Fruit fly (Drosophila melanogaster) whole organism: ENCODE measurements around the gene Ythdf.

Experiments
- CG8478 ChIP-seq: fragments of >200 bp; optimal IDR thresholded peaks from 2 replicates; lab custom pipeline; 2018; ENCODE audit warnings: inconsistent platforms
- Dll ChIP-seq: fragments of >200 bp; optimal IDR thresholded peaks from 2 replicates; lab custom pipeline; 2017
- EcR ChIP-seq, 2 experiments: fragments of >200 bp; optimal IDR thresholded peaks; 2 replicates each; lab custom pipeline; 2017; ENCODE audit warnings: missing biosample characterization in 2 of 2, missing genetic modification characterization in 2 of 2, missing genetic modification reagents in 2 of 2
- pan ChIP-seq: fragments of >200 bp; optimal IDR thresholded peaks from 2 replicates; lab custom pipeline; 2017
- psq ChIP-seq: fragments of >200 bp; optimal IDR thresholded peaks from 2 replicates; lab custom pipeline; 2017
- usp ChIP-seq: fragments of >200 bp; optimal IDR thresholded peaks from 2 replicates; lab custom pipeline; 2017; ENCODE audit warnings: missing biosample characterization, missing genetic modification characterization, mixed read lengths

Ythdf gene

dm6 chr3R:25039028-25039476 lies at the start of gene Ythdf, which contains the start of gene bai:
TSS of gene Ythdf (minus strand) at chr3R:25039249.
TSS of gene bai (plus strand) at chr3R:25039374.
- no peak for TF ChIP-seq EcR (GFP tag; optimal IDR thresholded peaks at IDR 0.05; lab: Kevin White, UChicago)
- TF ChIP-seq Dll (lab: Kevin White, UChicago): no peak
- TF ChIP-seq usp (GFP tag; lab: Kevin White, UChicago): no peak
- TF ChIP-seq pan (lab: Kevin White, UChicago): no peak
- no peak for TF ChIP-seq psq (lab: Kevin White, UChicago)
- TF ChIP-seq CG8478 (lab: Kevin White, UChicago): no peak

dm6 chr3R:25082348-25082747 lies 43.3 kb upstream of the Ythdf start, which contains the start of gene fd96Ca:
TSS of gene fd96Ca (plus strand) at chr3R:25082684.
- no peak for TF ChIP-seq usp (GFP tag; lab: Kevin White, UChicago)
- no peak for TF ChIP-seq CG8478 (lab: Kevin White, UChicago)
- TF ChIP-seq psq (lab: Kevin White, UChicago): no peak
- peak; percentile 82 for TF ChIP-seq Dll (lab: Kevin White, UChicago)
- TF ChIP-seq EcR (GFP tag; optimal IDR thresholded peaks at IDR 0.05; lab: Kevin White, UChicago): no peak

- TF ChIP-seq pan (lab: Kevin White, UChicago) (no peak), psq (lab: Kevin White, UChicago) (no peak), usp (GFP tag; lab: Kevin White, UChicago) (no peak), CG8478 (lab: Kevin White, UChicago) (peak; percentile 54)
Observed at dm6 chr3R:25080446-25080845, 41.4 kb upstream of the Ythdf start.

dm6 chr3R:25078665-25079064 lies 39.6 kb upstream of the Ythdf start:
- TF ChIP-seq Dll (lab: Kevin White, UChicago) (no peak), CG8478 (lab: Kevin White, UChicago) (no peak), psq (lab: Kevin White, UChicago) (no peak), usp (GFP tag; lab: Kevin White, UChicago) (no peak)

dm6 chr3R:25077280-25077820 lies 38.3 kb upstream of the Ythdf start:
- TF ChIP-seq usp (GFP tag; lab: Kevin White, UChicago) (no peak), EcR (GFP tag; optimal IDR thresholded peaks at IDR 0.05; lab: Kevin White, UChicago) (no peak), pan (lab: Kevin White, UChicago) (no peak), CG8478 (lab: Kevin White, UChicago) (no peak), psq (lab: Kevin White, UChicago) (no peak), Dll (lab: Kevin White, UChicago) (no peak)

- TF ChIP-seq Dll (lab: Kevin White, UChicago): no peak
- no peak for TF ChIP-seq EcR (GFP tag; optimal IDR thresholded peaks at IDR 0.05; lab: Kevin White, UChicago)
- TF ChIP-seq psq (lab: Kevin White, UChicago): no peak
- TF ChIP-seq pan (lab: Kevin White, UChicago): no peak
- no peak for TF ChIP-seq usp (GFP tag; lab: Kevin White, UChicago)
- no peak for TF ChIP-seq CG8478 (lab: Kevin White, UChicago)
Observed at dm6 chr3R:25074558-25074964, 35.5 kb upstream of the Ythdf start, which contains the start of the genes shams and CG11920. TSS of gene shams (minus strand) at chr3R:25074607. TSS of gene CG11920 (plus strand) at chr3R:25074877.

dm6 chr3R:25070871-25071270 lies 31.8 kb upstream of the Ythdf start, which contains the start of gene CG11836:
TSS of gene CG11836 (plus strand) at chr3R:25071126.
- TF ChIP-seq psq (lab: Kevin White, UChicago) (no peak), usp (GFP tag; lab: Kevin White, UChicago) (no peak), CG8478 (lab: Kevin White, UChicago) (no peak), EcR (GFP tag; optimal IDR thresholded peaks at IDR 0.05; lab: Kevin White, UChicago) (no peak), pan (lab: Kevin White, UChicago) (no peak), Dll (lab: Kevin White, UChicago) (no peak)

dm6 chr3R:25069569-25069968 lies 30.5 kb upstream of the Ythdf start, which contains the start of the genes Stt3B and CG11839:
TSS of gene Stt3B (minus strand) at chr3R:25069637.
TSS of gene CG11839 (plus strand) at chr3R:25069927.
- no peak for TF ChIP-seq pan (lab: Kevin White, UChicago)
- TF ChIP-seq usp (GFP tag; lab: Kevin White, UChicago): no peak
- TF ChIP-seq EcR (GFP tag; optimal IDR thresholded peaks at IDR 0.05; lab: Kevin White, UChicago): no peak
- no peak for TF ChIP-seq psq (lab: Kevin White, UChicago)
- TF ChIP-seq Dll (lab: Kevin White, UChicago): no peak
- TF ChIP-seq CG8478 (lab: Kevin White, UChicago): no peak

- TF ChIP-seq Dll (lab: Kevin White, UChicago): no peak
- TF ChIP-seq psq (lab: Kevin White, UChicago): no peak
- TF ChIP-seq EcR (GFP tag; optimal IDR thresholded peaks at IDR 0.05; lab: Kevin White, UChicago): no peak
- TF ChIP-seq usp (GFP tag; lab: Kevin White, UChicago): no peak
- no peak for TF ChIP-seq pan (lab: Kevin White, UChicago)
- TF ChIP-seq CG8478 (lab: Kevin White, UChicago): no peak
Observed at dm6 chr3R:25066856-25067255, 27.8 kb upstream of the Ythdf start.

- TF ChIP-seq psq (lab: Kevin White, UChicago): no peak
- no peak for TF ChIP-seq CG8478 (lab: Kevin White, UChicago)
- no peak for TF ChIP-seq pan (lab: Kevin White, UChicago)
- no peak for TF ChIP-seq EcR (GFP tag; optimal IDR thresholded peaks at IDR 0.05; lab: Kevin White, UChicago)
- no peak for TF ChIP-seq usp (GFP tag; lab: Kevin White, UChicago)
- no peak for TF ChIP-seq Dll (lab: Kevin White, UChicago)
Observed at dm6 chr3R:25064907-25065841, 26.1 kb upstream of the Ythdf start, which contains the start of the genes veli and PQBP1. TSS of gene veli (minus strand) at chr3R:25065591. TSS of gene PQBP1 (plus strand) at chr3R:25065791.
